Fruit fly (Drosophila melanogaster) whole organism, wandering third instar larva: ENCODE data around the gene SIDL.

Experiments
- Hr78 ChIP-seq: fragments of >200 bp; optimal IDR thresholded peaks from 2 replicates; lab custom pipeline; 2017; ENCODE audit warnings: missing biosample characterization, missing genetic modification characterization
- Myc ChIP-seq: fragments of >200 bp; optimal IDR thresholded peaks from 2 replicates; lab custom pipeline; 2017
- brk ChIP-seq: fragments of 200-800 bp; sonication (Bioruptor generic); optimal IDR thresholded peaks from 2 replicates; lab custom pipeline; 2016; ENCODE audit warnings: missing biosample characterization, mild to moderate bottlenecking, missing genetic modification characterization

DNA sequence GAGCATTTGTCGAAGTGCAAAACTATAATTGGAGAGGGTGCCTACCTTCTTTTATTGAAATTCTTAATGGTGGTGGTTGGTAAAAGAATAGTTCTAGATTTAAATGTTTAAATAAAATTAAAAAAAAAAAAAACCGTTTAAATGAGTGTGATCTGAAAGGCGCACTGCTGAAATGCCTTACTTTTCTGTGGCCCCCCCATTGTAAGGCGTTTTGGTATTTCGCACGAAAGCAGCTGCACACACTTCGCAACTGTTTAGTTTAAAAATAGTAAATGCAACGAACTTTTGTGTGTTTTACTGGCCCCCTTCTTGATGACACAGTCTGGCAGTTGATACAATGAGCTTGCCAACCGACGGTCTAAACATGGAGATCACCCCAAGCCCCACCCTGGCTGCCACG is 49.8 kb upstream of the SIDL start, which contains the start of the genes CG14864 and Zip88E:
- TF ChIP-seq brk (no peak), Hr78 (GFP tag; lab: Kevin White, UChicago) (no peak), Myc (lab: Kevin White, UChicago) (no peak)
